Worm (Caenorhabditis elegans): Measurements from ENCODE around the gene srt-41.

Gene srt-41

DNA sequence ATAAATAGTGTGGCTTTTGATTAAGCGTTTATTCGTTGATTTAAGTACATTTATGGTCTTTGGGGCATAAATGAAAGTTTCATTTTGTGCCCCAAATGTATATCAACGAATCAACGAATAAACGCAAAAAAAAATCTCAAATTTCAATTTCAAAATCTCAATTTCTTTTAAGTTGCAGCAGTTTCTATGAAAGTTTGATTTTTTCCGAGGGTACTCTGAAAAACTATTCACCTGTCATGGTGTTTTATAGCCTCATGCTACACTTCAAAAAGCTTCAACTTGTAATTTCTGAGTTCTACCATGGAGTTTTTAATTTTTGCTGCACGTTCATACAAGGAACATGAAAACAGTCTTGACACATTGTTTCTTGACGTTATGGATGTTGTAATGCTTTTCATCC is 50.4 kb downstream of the srt-41 start, which contains the start of gene ZK697.1:
ZK697.1 (plus strand) TSS at position 301 of the 400 bp plus-strand sequence.
- TF ChIP-seq hmbx-1 (tag; optimal IDR thresholded peaks at IDR 0.05) = no peak
- TF ChIP-seq tbx-11 (GFP tag; IDR thresholded peaks at IDR 0.05) = no peak

DNA sequence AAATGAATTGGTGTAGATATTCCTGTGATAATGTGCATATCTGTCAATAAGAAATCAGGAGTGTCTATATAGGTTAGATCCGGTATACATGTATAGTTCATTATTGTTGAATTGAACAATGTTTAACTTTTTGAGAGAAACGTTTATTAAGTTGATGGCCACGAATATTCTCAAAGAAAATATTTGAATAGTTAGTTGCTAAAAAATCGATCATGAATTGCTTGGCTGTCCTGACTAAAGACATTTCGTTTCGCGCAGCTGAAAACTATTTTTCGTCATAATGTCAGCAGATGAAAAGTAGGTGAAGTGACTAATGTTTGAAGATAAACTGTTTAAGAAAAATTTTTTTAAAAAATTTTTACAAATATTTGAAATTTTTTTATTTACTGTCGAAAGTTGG is 51.5 kb downstream of the srt-41 start, which contains the start of gene srh-199:
srh-199 (minus strand) TSS at position 101 of the 400 bp plus-strand sequence.
- no peak for TF ChIP-seq B0310.2 (tag; optimal IDR thresholded peaks at IDR 0.05)
- no peak for TF ChIP-seq tbx-11 (GFP tag; IDR thresholded peaks at IDR 0.05)
- TF ChIP-seq ama-1 (optimal IDR thresholded peaks at IDR 0.05) = no peak
- TF ChIP-seq scrt-1 (GFP tag; IDR thresholded peaks at IDR 0.05) = no peak
- TF ChIP-seq sea-1 (GFP tag; conservative IDR thresholded peaks at IDR 0.05) = no peak
- no peak for TF ChIP-seq hmg-4 (GFP tag; optimal IDR thresholded peaks at IDR 0.05)
- TF ChIP-seq aly-1 (tag; optimal IDR thresholded peaks at IDR 0.05) = no peak
- TF ChIP-seq F13C5.2 (tag; optimal IDR thresholded peaks at IDR 0.05) = no peak
- no peak for TF ChIP-seq ceh-13 (GFP tag; optimal IDR thresholded peaks at IDR 0.05)
- no peak for TF ChIP-seq tra-4 (tag; optimal IDR thresholded peaks at IDR 0.05)
- TF ChIP-seq pes-1 (GFP tag; IDR thresholded peaks at IDR 0.05) = no peak
